Fruit fly (Drosophila melanogaster): ENCODE data around the gene ab.
A peak's percentile ranks its signal among the peaks of the same experiment; 100 is the strongest.

ab gene

DNA sequence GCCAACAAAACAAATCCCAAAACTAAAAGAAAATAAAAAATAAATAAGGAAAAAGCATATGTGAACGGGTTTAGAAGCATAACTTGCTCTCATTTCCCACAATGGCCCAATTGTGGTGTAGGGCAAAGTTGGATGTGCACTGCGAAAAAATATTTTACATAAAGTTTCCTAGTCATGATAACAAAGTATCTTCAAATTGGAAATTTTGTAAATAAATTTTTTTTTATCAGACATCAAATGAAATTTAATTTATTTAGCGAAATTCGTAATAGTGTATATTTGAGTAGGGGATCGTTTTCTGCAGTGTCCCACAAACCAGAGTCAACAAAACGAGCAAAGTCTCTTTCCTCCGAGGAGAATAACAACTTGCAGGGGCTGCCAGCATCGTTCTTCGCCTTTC, 26.3 kb upstream of the ab start:
- TF ChIP-seq CG8478 (optimal IDR thresholded peaks at IDR 0.05) (no peak), pan (optimal IDR thresholded peaks at IDR 0.05) (no peak), EcR (GFP tag; optimal IDR thresholded peaks at IDR 0.05) (no peak), Dll (optimal IDR thresholded peaks at IDR 0.05) (no peak), psq (optimal IDR thresholded peaks at IDR 0.05) (no peak), usp (GFP tag; optimal IDR thresholded peaks at IDR 0.05) (no peak)

DNA sequence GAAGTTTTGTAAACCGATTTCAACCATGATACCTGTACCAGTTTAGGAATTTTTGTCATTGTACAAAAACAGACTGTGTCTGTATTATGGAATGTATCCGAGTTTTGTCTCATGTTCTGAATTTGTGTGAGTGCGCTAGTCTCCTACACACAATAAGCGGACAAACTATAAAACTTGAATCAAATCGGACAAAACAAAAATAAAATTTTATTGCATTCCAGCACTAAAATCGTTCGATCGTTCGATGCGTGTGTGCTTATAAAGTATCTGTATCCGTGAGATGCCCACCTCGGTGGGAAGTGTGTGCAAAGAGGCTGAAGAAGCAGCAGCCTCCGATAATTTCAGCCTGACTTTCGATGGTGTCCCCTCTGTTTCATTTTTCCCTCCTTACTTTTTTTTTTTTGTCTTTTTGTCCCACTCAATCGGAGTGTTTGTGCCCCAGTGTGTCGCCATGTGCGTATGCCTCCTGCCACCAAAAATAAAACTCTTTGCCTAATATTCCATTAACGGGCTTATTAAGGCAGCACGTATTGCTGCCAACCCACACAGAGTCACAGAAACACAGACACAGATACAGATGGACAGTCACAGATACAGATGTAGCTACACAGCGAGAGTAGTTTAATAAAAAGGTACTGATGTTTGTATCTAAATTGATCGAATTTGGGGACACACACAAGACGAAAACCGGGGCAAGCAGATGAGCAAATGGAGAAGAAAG, 21.9 kb upstream of the ab start:
- TF ChIP-seq pan (optimal IDR thresholded peaks at IDR 0.05), result no peak
- no peak for TF ChIP-seq usp (GFP tag; optimal IDR thresholded peaks at IDR 0.05)
- no peak for TF ChIP-seq psq (optimal IDR thresholded peaks at IDR 0.05)
- TF ChIP-seq CG8478 (optimal IDR thresholded peaks at IDR 0.05), result no peak
- TF ChIP-seq Dll (optimal IDR thresholded peaks at IDR 0.05), result no peak
- TF ChIP-seq EcR (GFP tag; optimal IDR thresholded peaks at IDR 0.05), result no peak

DNA sequence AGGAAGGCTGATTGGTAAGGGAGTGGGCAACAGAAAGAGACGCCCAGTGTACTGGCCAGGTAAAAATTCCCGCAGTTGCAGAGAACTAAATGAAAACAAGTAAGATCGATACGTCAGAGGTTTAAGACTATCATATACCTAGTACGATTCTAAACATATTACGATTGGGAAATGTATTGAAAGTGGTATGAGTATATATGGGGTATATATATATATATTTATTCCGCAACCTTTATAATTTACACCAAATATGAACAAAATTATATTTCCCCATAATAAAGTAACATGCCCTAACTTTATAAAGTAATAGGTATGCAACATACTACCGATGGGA, 21.4 kb upstream of the ab start:
- no peak for TF ChIP-seq EcR (GFP tag; optimal IDR thresholded peaks at IDR 0.05)
- peak; percentile 71 for TF ChIP-seq pan (optimal IDR thresholded peaks at IDR 0.05)

DNA sequence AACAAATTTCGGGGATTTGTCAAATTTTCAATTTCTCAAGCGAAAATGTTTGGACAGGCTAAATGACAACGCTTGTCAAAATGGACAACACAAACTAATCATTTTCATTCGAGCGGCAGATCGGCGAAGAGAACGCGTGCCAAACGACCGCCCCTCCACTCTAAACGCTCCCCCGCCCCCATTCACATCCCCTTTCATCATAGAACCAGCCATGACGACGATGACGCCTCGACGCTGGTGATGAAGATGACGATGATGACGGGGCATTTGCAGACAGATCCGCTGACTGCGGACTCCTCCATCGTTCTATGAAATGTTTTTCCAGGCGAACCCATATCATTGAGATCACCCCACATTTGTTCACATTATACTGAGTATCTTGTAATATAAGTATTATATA, 20.3 kb upstream of the ab start:
- TF ChIP-seq usp (GFP tag; optimal IDR thresholded peaks at IDR 0.05), result no peak
- TF ChIP-seq pan (optimal IDR thresholded peaks at IDR 0.05), result no peak
- no peak for TF ChIP-seq psq (optimal IDR thresholded peaks at IDR 0.05)
- TF ChIP-seq Dll (optimal IDR thresholded peaks at IDR 0.05), result no peak
- no peak for TF ChIP-seq EcR (GFP tag; optimal IDR thresholded peaks at IDR 0.05)
- no peak for TF ChIP-seq CG8478 (optimal IDR thresholded peaks at IDR 0.05)

DNA sequence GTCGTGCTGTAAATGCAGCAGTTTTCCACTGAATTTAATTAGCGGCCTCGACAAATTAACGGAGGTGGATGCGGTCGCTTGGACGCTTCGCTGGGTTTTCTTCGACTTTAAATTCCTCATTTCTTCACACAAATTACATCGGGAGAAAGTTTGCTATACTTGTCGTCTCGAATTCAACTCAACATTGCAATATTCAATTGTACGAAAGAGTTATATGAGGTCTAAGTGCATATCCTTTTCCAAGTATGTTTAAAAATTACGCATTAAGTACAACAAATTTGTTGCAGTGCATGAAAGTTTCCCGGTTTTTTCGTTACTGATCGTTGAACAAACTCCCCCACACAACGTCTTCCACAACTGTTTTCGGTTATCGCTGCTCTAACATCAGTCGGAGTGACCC, 17.8 kb upstream of the ab start:
- TF ChIP-seq psq (optimal IDR thresholded peaks at IDR 0.05) (no peak), usp (GFP tag; optimal IDR thresholded peaks at IDR 0.05) (no peak), CG8478 (optimal IDR thresholded peaks at IDR 0.05) (no peak), Dll (optimal IDR thresholded peaks at IDR 0.05) (no peak), EcR (GFP tag; optimal IDR thresholded peaks at IDR 0.05) (no peak), pan (optimal IDR thresholded peaks at IDR 0.05) (no peak)

DNA sequence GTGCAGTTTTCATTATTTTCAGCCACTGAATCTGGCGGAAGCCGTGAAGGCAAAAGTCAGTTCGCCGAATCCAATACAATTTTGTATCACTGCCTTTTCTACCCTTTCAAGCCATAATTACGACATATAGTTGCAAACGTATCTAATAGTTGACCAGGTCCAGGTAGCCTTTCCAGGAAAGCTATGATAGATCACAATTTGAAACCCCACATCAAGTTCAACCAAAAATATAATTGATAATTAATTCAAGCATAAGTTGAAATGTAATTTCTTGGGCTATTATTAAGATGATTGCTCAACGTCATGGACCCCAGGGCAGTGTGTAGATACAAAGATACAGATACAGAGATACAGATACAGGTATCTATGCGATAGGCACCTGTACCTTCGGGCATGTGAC, 14.3 kb upstream of the ab start:
- TF ChIP-seq psq (optimal IDR thresholded peaks at IDR 0.05) (no peak), Dll (optimal IDR thresholded peaks at IDR 0.05) (no peak), usp (GFP tag; optimal IDR thresholded peaks at IDR 0.05) (no peak), pan (optimal IDR thresholded peaks at IDR 0.05) (no peak), CG8478 (optimal IDR thresholded peaks at IDR 0.05) (no peak), EcR (GFP tag; optimal IDR thresholded peaks at IDR 0.05) (no peak)

DNA sequence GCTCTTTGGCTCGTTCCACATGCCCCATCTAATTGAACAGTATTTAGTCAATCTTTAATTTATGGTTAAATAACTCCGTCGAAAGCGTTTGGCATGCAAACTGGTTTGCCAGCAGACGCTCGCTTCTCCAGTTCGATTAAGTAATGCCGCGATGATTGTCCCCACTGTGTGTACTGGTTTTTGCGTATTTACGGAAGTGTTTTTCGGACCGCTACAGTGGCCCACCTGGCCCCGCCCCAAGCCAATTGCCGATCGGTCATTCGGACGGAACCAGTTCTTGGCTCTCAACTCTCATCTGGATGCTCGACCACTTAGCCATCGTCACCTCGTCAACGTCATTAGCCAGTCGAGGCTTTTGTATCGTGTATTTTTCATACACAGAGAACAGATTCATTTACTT, 13.7 kb upstream of the ab start:
- TF ChIP-seq Dll (optimal IDR thresholded peaks at IDR 0.05) (no peak), usp (GFP tag; optimal IDR thresholded peaks at IDR 0.05) (no peak), CG8478 (optimal IDR thresholded peaks at IDR 0.05) (no peak)

DNA sequence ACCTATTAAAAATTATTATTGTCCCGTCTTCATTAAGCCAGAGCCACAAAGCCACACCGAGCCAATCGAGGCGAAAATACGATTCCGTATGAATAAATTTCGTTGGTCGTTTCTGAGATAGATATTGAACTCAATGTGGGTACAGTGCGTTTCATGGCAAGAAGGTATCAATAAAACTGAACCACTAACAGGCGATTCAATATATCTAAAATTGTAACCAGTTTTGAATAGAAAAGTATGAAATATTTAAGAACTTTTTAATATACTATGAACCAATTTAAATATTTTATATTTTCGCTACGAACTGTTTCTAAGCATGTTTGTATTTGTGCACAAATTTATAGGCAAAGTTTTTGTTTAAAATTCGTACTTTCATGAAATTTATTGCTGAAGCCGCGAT, 11.4 kb upstream of the ab start:
- TF ChIP-seq pan (optimal IDR thresholded peaks at IDR 0.05) (no peak), psq (optimal IDR thresholded peaks at IDR 0.05) (no peak), CG8478 (optimal IDR thresholded peaks at IDR 0.05) (no peak), Dll (optimal IDR thresholded peaks at IDR 0.05) (no peak), EcR (GFP tag; optimal IDR thresholded peaks at IDR 0.05) (no peak), usp (GFP tag; optimal IDR thresholded peaks at IDR 0.05) (no peak)

DNA sequence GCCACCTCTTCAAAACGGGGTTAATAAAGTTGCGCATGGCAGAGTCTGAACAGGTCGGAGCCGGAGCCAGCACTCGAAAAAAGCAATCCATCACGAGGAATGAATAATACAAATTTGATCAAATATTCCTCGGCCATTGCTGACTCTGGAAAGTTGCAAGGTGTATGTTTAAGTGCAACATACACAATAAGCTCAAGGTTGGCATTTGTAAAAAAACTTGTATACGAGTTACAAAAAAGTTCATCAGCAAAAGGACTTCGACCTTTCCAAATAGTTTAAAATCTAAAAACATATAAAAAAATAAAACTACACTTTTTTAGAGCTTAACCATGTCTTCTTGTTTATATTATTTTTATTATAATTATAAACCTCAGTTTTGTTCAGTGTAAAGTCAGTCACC, 9.7 kb upstream of the ab start:
- TF ChIP-seq CG8478 (optimal IDR thresholded peaks at IDR 0.05), result no peak
- TF ChIP-seq pan (optimal IDR thresholded peaks at IDR 0.05), result no peak
- no peak for TF ChIP-seq psq (optimal IDR thresholded peaks at IDR 0.05)
- no peak for TF ChIP-seq EcR (GFP tag; optimal IDR thresholded peaks at IDR 0.05)
- no peak for TF ChIP-seq usp (GFP tag; optimal IDR thresholded peaks at IDR 0.05)
- TF ChIP-seq Dll (optimal IDR thresholded peaks at IDR 0.05), result no peak

DNA sequence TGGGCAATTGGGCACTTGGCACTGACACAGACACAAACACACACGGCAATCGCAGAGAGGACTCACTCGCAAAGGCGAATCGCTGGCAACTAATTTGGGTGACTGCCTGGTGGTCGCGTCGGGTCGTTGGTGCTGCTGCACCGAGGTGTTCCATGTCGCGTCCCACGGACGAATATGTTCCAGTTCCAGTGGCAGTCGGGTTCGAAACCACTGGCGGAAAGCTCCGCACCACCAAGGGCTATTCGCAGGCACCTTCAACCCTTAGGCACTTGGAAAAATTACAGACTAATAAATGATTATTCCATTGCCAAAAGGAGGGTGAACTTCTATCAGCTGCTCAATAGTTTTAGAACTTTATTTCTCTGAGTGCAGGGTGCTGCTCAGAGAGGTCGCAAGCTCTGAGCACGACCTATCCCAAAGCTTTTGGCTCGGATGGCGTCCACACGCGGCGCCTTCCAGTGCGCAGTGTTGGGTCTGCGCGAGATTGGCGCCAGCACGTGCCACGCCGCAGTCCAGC, 6.9 kb upstream of the ab start, which contains the start of gene Ca-beta:
Ca-beta (minus strand) TSS at position 51 of the 517 bp plus-strand sequence.
- TF ChIP-seq Dll (optimal IDR thresholded peaks at IDR 0.05) (no peak), psq (optimal IDR thresholded peaks at IDR 0.05) (no peak), CG8478 (optimal IDR thresholded peaks at IDR 0.05) (no peak), usp (GFP tag; optimal IDR thresholded peaks at IDR 0.05) (no peak), EcR (GFP tag; optimal IDR thresholded peaks at IDR 0.05) (no peak), pan (optimal IDR thresholded peaks at IDR 0.05) (no peak)

DNA sequence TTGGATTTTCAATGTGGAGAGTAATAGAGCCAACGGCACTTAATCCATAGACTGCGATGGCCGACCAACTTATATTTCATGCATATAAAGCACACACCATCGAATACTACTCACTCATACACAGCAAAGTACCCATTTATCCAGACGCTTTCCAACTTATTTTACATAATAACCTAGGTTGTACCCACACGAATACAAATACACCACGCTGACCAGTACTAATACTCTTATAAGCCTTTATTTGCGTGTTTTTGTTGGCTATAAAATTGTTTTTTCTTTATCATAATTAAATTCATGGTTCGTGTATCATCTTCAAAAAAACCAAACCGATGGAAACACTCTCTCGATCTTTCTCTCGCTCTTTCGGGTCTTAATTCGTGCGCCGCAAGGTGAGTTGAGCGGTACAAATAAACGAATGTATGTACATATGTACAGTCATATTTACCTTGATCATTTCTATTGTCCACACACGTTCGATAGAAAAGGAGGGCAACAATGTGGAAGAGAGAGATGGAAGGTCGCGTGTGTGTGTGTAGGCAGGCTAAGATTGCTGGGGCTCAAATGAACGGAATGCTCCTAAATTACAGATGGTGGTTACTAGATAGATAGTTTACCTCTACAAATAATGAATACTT, 3.8 kb upstream of the ab start:
- TF ChIP-seq usp (GFP tag; optimal IDR thresholded peaks at IDR 0.05) (no peak), EcR (GFP tag; optimal IDR thresholded peaks at IDR 0.05) (no peak), Dll (optimal IDR thresholded peaks at IDR 0.05) (no peak), pan (optimal IDR thresholded peaks at IDR 0.05) (no peak), psq (optimal IDR thresholded peaks at IDR 0.05) (no peak), CG8478 (optimal IDR thresholded peaks at IDR 0.05) (no peak)

DNA sequence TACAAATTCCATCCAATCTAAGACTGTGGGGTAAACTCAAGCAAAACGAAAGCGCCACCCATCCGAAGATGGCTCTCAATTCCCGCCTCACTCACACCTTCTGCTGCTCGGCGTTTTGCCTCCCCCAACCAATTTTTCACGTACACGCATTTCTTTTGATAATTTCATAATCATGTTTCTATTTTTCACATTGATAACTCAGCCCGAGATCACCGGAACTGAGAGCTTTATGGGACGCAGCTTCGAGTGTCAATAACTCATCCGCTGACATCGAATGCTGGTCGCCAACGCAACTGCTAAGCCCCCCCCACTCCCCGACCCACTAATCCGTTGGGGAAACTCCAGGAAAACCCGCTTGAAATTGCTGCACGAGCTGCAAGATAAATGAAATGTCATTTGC, 3.0 kb upstream of the ab start:
- TF ChIP-seq pan (optimal IDR thresholded peaks at IDR 0.05), result no peak
- no peak for TF ChIP-seq usp (GFP tag; optimal IDR thresholded peaks at IDR 0.05)
- no peak for TF ChIP-seq Dll (optimal IDR thresholded peaks at IDR 0.05)
- TF ChIP-seq CG8478 (optimal IDR thresholded peaks at IDR 0.05), result no peak
- TF ChIP-seq psq (optimal IDR thresholded peaks at IDR 0.05), result no peak
- TF ChIP-seq EcR (GFP tag; optimal IDR thresholded peaks at IDR 0.05), result no peak

All from whole organism.